Fruit fly (Drosophila melanogaster) whole organism, embryonic: ENCODE measurements around the gene CG15629.
A peak's percentile ranks its signal among the peaks of the same experiment; 100 is the strongest.

Experiments
- Awh ChIP-seq: fragments of 200-800 bp; sonication (Bioruptor generic); IDR thresholded peaks from 2 replicates; pipeline ENCODE4, ENCODE4 v1.3.6; 2022; ENCODE audit warnings: missing biosample characterization, missing genetic modification characterization
- BEAF-32 ChIP-seq: fragments of 200-800 bp; sonication (Bioruptor generic); optimal IDR thresholded peaks from 3 replicates; lab custom pipeline; 2017; ENCODE audit warnings: missing biosample characterization, missing genetic modification characterization, mild to moderate bottlenecking, moderate library complexity, missing genetic modification reagents
- CG10321 ChIP-seq: fragments of 200-800 bp; sonication (Bioruptor generic); IDR thresholded peaks from 2 replicates; pipeline ENCODE4 v1.3.6; 2022; ENCODE audit warnings: missing biosample characterization, missing genetic modification characterization
- CG13287 ChIP-seq: fragments of 200-800 bp; sonication (Bioruptor generic); IDR thresholded peaks from 2 replicates; pipeline ENCODE4 v1.3.6; 2022; ENCODE audit warnings: missing biosample characterization, missing genetic modification characterization; ENCODE audit not compliant: partially characterized antibody
- CG14441 ChIP-seq: fragments of 200-800 bp; sonication (Bioruptor generic); IDR thresholded peaks from 2 replicates; pipeline ENCODE4 v1.3.6; 2022; ENCODE audit warnings: missing biosample characterization, missing genetic modification characterization
- CG14860 ChIP-seq: fragments of 200-800 bp; sonication (Bioruptor generic); IDR thresholded peaks from 3 replicates; pipeline ENCODE4 v1.3.6; 2022; ENCODE audit warnings: missing biosample characterization, missing genetic modification characterization; ENCODE audit not compliant: partially characterized antibody
- CG17186 ChIP-seq: fragments of 200-800 bp; sonication (Bioruptor generic); optimal IDR thresholded peaks from 3 replicates; lab custom pipeline; 2017; ENCODE audit warnings: missing biosample characterization, missing genetic modification reagents, missing genetic modification characterization
- CG17612 ChIP-seq: fragments of 200-800 bp; sonication (Bioruptor generic); IDR thresholded peaks from 2 replicates; pipeline ENCODE4 v1.3.6; 2022; ENCODE audit warnings: missing biosample characterization, missing genetic modification characterization
- CG18599 ChIP-seq: fragments of 200-800 bp; sonication (Bioruptor generic); optimal IDR thresholded peaks from 3 replicates; lab custom pipeline; 2017; ENCODE audit warnings: missing biosample characterization, missing genetic modification characterization, mild to moderate bottlenecking, moderate library complexity, missing genetic modification reagents
- CG2120 ChIP-seq: fragments of 200-800 bp; sonication (Bioruptor generic); optimal IDR thresholded peaks from 3 replicates; lab custom pipeline; 2016; ENCODE audit warnings: missing biosample characterization, missing genetic modification characterization
- CG30403 ChIP-seq: fragments of 200-800 bp; sonication (Bioruptor generic); optimal IDR thresholded peaks from 3 replicates; lab custom pipeline; 2016; ENCODE audit warnings: missing biosample characterization, missing genetic modification characterization
- CG3163 ChIP-seq: fragments of 200-800 bp; sonication (Bioruptor generic); optimal IDR thresholded peaks from 3 replicates; lab custom pipeline; 2016; ENCODE audit warnings: missing biosample characterization, missing genetic modification characterization
- CG34224 ChIP-seq: fragments of 200-800 bp; sonication (Bioruptor generic); IDR thresholded peaks from 3 replicates; pipeline ENCODE4 v1.3.6; 2022; ENCODE audit warnings: missing biosample characterization, missing genetic modification characterization; ENCODE audit not compliant: partially characterized antibody
- CG4328 ChIP-seq: fragments of 200-800 bp; sonication (Bioruptor generic); optimal IDR thresholded peaks from 3 replicates; lab custom pipeline; 2017; ENCODE audit warnings: missing biosample characterization, missing genetic modification reagents, missing genetic modification characterization
- CG4617 ChIP-seq: fragments of 200-800 bp; sonication (Bioruptor generic); optimal IDR thresholded peaks from 3 replicates; lab custom pipeline; 2016; ENCODE audit warnings: missing biosample characterization, missing genetic modification characterization, borderline replicate concordance
- CG4730 ChIP-seq: fragments of 200-800 bp; sonication (Bioruptor generic); IDR thresholded peaks from 2 replicates; pipeline ENCODE4 v1.3.6; 2022; ENCODE audit warnings: missing biosample characterization, missing genetic modification characterization
- CG6254 ChIP-seq: fragments of 200-800 bp; sonication (Bioruptor generic); optimal IDR thresholded peaks from 3 replicates; lab custom pipeline; 2017; ENCODE audit warnings: mild to moderate bottlenecking, missing biosample characterization, missing genetic modification reagents, missing genetic modification characterization
- CrebB ChIP-seq: fragments of 200-800 bp; sonication (Bioruptor generic); optimal IDR thresholded peaks from 3 replicates; lab custom pipeline; 2018; ENCODE audit warnings: missing biosample characterization, mild to moderate bottlenecking, missing genetic modification characterization
- Dek ChIP-seq: fragments of 200-800 bp; sonication (Bioruptor generic); optimal IDR thresholded peaks from 3 replicates; lab custom pipeline; 2019; ENCODE audit warnings: missing biosample characterization, mild to moderate bottlenecking, missing genetic modification characterization, moderate library complexity
- Doc3 ChIP-seq: fragments of 200-800 bp; sonication (Bioruptor generic); IDR thresholded peaks from 3 replicates; pipeline ENCODE4 v1.3.6; 2022; ENCODE audit warnings: missing biosample characterization, missing genetic modification characterization; ENCODE audit not compliant: partially characterized antibody
- Eip74EF ChIP-seq, 2 experiments: fragments of 200-800 bp in 1 of 2; fragments of >200 bp in 1 of 2; sonication (Bioruptor generic) in 1 of 2; optimal IDR thresholded peaks; 2 replicates each; lab custom pipeline; 2017 to 2019; ENCODE audit warnings: missing biosample characterization in 2 of 2, missing genetic modification characterization in 2 of 2, mild to moderate bottlenecking in 1 of 2, moderate library complexity in 1 of 2
- H2.0 ChIP-seq: fragments of 200-800 bp; sonication (Bioruptor generic); IDR thresholded peaks from 2 replicates; pipeline ENCODE4 v1.3.6; 2022; ENCODE audit warnings: missing biosample characterization, missing genetic modification characterization
- Hr39 ChIP-seq: fragments of >200 bp; optimal IDR thresholded peaks from 2 replicates; lab custom pipeline; 2017
- Mrtf ChIP-seq: fragments of 200-800 bp; sonication (Bioruptor generic); IDR thresholded peaks from 3 replicates; pipeline ENCODE4 v1.3.6; 2022; ENCODE audit warnings: missing biosample characterization, missing genetic modification characterization
- NC2β ChIP-seq: fragments of 200-800 bp; sonication (Bioruptor generic); optimal IDR thresholded peaks from 2 replicates; lab custom pipeline; 2016; ENCODE audit warnings: missing biosample characterization, missing genetic modification characterization
- Ravus ChIP-seq: fragments of 200-800 bp; sonication (Bioruptor generic); IDR thresholded peaks from 2 replicates; pipeline ENCODE4 v1.3.6; 2022; ENCODE audit warnings: missing biosample characterization, missing genetic modification characterization
- Six4 ChIP-seq: fragments of 200-800 bp; sonication (Bioruptor generic); optimal IDR thresholded peaks from 2 replicates; lab custom pipeline; 2016; ENCODE audit warnings: missing biosample characterization, missing genetic modification characterization
- Tbp ChIP-seq: fragments of >200 bp; optimal IDR thresholded peaks from 2 replicates; lab custom pipeline; 2018; ENCODE audit warnings: missing biosample characterization, missing genetic modification characterization
- ap ChIP-seq: fragments of 200-800 bp; sonication (Bioruptor generic); IDR thresholded peaks from 2 replicates; pipeline ENCODE4 v1.3.6; 2022; ENCODE audit warnings: missing biosample characterization, missing genetic modification characterization
- bbx ChIP-seq: fragments of 200-800 bp; sonication (Bioruptor generic); IDR thresholded peaks from 2 replicates; pipeline ENCODE4 v1.3.6; 2022; ENCODE audit warnings: missing biosample characterization, missing genetic modification characterization; ENCODE audit not compliant: partially characterized antibody
- chinmo ChIP-seq: fragments of 200-800 bp; sonication (Bioruptor generic); IDR thresholded peaks from 4 replicates; pipeline ENCODE4 v1.3.6; 2022; ENCODE audit warnings: missing biosample characterization, missing genetic modification characterization; ENCODE audit not compliant: partially characterized antibody
- crp ChIP-seq, 2 experiments: fragments of 200-800 bp; sonication (Bioruptor generic); optimal IDR thresholded peaks; 2 replicates in 1 of 2; 3 replicates in 1 of 2; lab custom pipeline; 2017; ENCODE audit warnings: missing biosample characterization in 2 of 2, missing genetic modification characterization in 2 of 2, mild to moderate bottlenecking in 1 of 2, moderate library complexity in 1 of 2
- ftz-f1 ChIP-seq: fragments of 200-800 bp; sonication (Bioruptor generic); optimal IDR thresholded peaks from 2 replicates; lab custom pipeline; 2016; ENCODE audit warnings: missing biosample characterization, missing genetic modification characterization
- fu2 ChIP-seq: fragments of 200-800 bp; sonication (Bioruptor generic); optimal IDR thresholded peaks from 2 replicates; lab custom pipeline; 2016; ENCODE audit warnings: missing biosample characterization, missing genetic modification characterization
- gfzf ChIP-seq: fragments of 200-800 bp; sonication (Bioruptor generic); optimal IDR thresholded peaks from 2 replicates; lab custom pipeline; 2016; ENCODE audit warnings: missing biosample characterization, mild to moderate bottlenecking, missing genetic modification characterization, moderate library complexity
- gro ChIP-seq: fragments of 200-800 bp; sonication (Bioruptor generic); optimal IDR thresholded peaks from 2 replicates; lab custom pipeline; 2016; ENCODE audit warnings: missing biosample characterization, missing genetic modification characterization
- jing ChIP-seq: fragments of 200-800 bp; sonication (Bioruptor generic); optimal IDR thresholded peaks from 2 replicates; lab custom pipeline; 2018; ENCODE audit warnings: missing biosample characterization, mild to moderate bottlenecking, missing genetic modification characterization
- nerfin-1 ChIP-seq: fragments of 200-800 bp; sonication (Bioruptor generic); optimal IDR thresholded peaks from 3 replicates; lab custom pipeline; 2019; ENCODE audit warnings: missing biosample characterization, mild to moderate bottlenecking, missing genetic modification characterization, moderate library complexity
- nmo ChIP-seq: fragments of 200-800 bp; sonication (Bioruptor generic); optimal IDR thresholded peaks from 2 replicates; lab custom pipeline; 2018; ENCODE audit warnings: missing biosample characterization, mild to moderate bottlenecking, missing genetic modification characterization, moderate library complexity
- pfk ChIP-seq: fragments of 200-800 bp; sonication (Bioruptor generic); optimal IDR thresholded peaks from 2 replicates; lab custom pipeline; 2018; ENCODE audit warnings: missing biosample characterization, mild to moderate bottlenecking, missing genetic modification characterization, moderate library complexity
- prd ChIP-seq, 3 experiments: fragments of >200 bp in 2 of 3; fragments of 200-800 bp in 1 of 3; sonication (Bioruptor generic) in 1 of 3; optimal IDR thresholded peaks in 2 of 3; IDR thresholded peaks in 1 of 3; 2 replicates in 2 of 3; 3 replicates in 1 of 3; pipeline versions ENCODE4 v1.3.6 to Lab custom; 2017 to 2022; ENCODE audit warnings: missing biosample characterization in 1 of 3, missing genetic modification characterization in 1 of 3
- pum ChIP-seq: fragments of 200-800 bp; sonication (Bioruptor generic); optimal IDR thresholded peaks from 2 replicates; lab custom pipeline; 2016; ENCODE audit warnings: missing biosample characterization, missing genetic modification characterization
- ranshi ChIP-seq: fragments of 200-800 bp; sonication (Bioruptor generic); IDR thresholded peaks from 2 replicates; pipeline ENCODE4 v1.3.6; 2022; ENCODE audit warnings: missing biosample characterization, missing genetic modification characterization
- ro ChIP-seq: fragments of 200-800 bp; sonication (Bioruptor generic); IDR thresholded peaks from 2 replicates; pipeline ENCODE4 v1.3.6; 2022; ENCODE audit warnings: missing biosample characterization, missing genetic modification characterization
- row ChIP-seq: fragments of 200-800 bp; sonication (Bioruptor generic); IDR thresholded peaks from 3 replicates; pipeline ENCODE4 v1.3.6; 2022; ENCODE audit warnings: missing biosample characterization, missing genetic modification characterization
- sd ChIP-seq: fragments of 200-800 bp; sonication (Bioruptor generic); optimal IDR thresholded peaks from 3 replicates; lab custom pipeline; 2018; ENCODE audit warnings: missing biosample characterization, mild to moderate bottlenecking, missing genetic modification characterization, moderate library complexity
- ssp ChIP-seq: fragments of 200-800 bp; sonication (Bioruptor generic); IDR thresholded peaks from 2 replicates; pipeline ENCODE4 v1.3.6; 2022; ENCODE audit warnings: missing biosample characterization, missing genetic modification characterization
- tap ChIP-seq: fragments of 200-800 bp; optimal IDR thresholded peaks from 3 replicates; lab custom pipeline; 2019; ENCODE audit warnings: missing biosample characterization, mild to moderate bottlenecking, missing genetic modification characterization, moderate library complexity
- vnd ChIP-seq: fragments of 200-800 bp; sonication (Bioruptor generic); IDR thresholded peaks from 3 replicates; pipeline ENCODE4 v1.3.6; 2022; ENCODE audit warnings: missing biosample characterization, missing genetic modification characterization; ENCODE audit not compliant: partially characterized antibody
- wdn ChIP-seq: fragments of 200-800 bp; sonication (Bioruptor generic); IDR thresholded peaks from 2 replicates; pipeline ENCODE4 v1.3.6; 2022; ENCODE audit warnings: missing biosample characterization, missing genetic modification characterization
- wor ChIP-seq: fragments of 200-800 bp; sonication (Bioruptor generic); IDR thresholded peaks from 2 replicates; pipeline ENCODE4 v1.3.6; 2022; ENCODE audit warnings: missing biosample characterization, missing genetic modification characterization
- z ChIP-seq: fragments of 200-800 bp; sonication (Bioruptor generic); IDR thresholded peaks from 3 replicates; pipeline ENCODE4 v1.3.6; 2022; ENCODE audit warnings: missing biosample characterization, missing genetic modification characterization

CG15629 gene

DNA sequence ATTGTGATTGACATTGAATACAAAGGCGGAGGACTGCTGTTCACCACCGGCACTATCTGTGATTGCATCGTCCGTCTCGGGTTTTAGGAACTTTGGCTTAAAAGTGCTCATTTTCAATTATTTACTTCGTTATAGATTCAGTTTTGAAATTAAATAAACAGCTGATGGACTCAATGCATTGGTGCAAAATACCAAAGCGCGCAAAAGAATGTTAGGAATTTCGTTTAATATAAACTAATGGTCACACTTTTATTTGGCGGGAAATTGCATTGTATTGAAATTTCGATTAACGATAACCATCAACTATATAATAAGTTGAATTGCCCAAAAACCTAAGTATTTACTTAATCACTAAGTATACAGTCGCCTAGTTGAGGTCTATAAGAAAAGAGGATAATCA lies 5.2 kb downstream of the CG15629 start, which contains the start of gene CG3225 (continued):
- TF ChIP-seq crp (GFP tag; optimal IDR thresholded peaks at IDR 0.05; lab: Kevin White, UChicago) (peak; percentile 78 to 94), gro (GFP tag; lab: Kevin White, UChicago) (peak; percentile 4), sd (peak; percentile 100), CG18599 (no peak), CG34224 (GFP tag; lab: Robert Waterston, UW) (peak; percentile 74; the same call in 2 of the 3 replicates), chinmo (GFP tag; lab: Robert Waterston, UW) (peak; percentile 66; the same call in 1 of the 4 replicates), ap (GFP tag; lab: Robert Waterston, UW) (no peak), nmo (GFP tag; lab: Kevin White, UChicago) (peak; percentile 8), Dek (tag; lab: Kevin White, UChicago) (no peak), CG17186 (GFP tag; lab: Kevin White, UChicago) (peak; percentile 67), gfzf (GFP tag; lab: Kevin White, UChicago) (peak; percentile 92), wor (GFP tag; lab: Robert Waterston, UW) (no peak), CG6254 (GFP tag; lab: Kevin White, UChicago) (no peak), CG4617 (GFP tag; lab: Kevin White, UChicago) (peak; percentile 7), ro (GFP tag; lab: Robert Waterston, UW) (no peak), CrebB (tag; lab: Kevin White, UChicago) (no peak), Tbp (no peak), Six4 (GFP tag; lab: Kevin White, UChicago) (no peak), Mrtf (GFP tag; lab: Robert Waterston, UW) (no peak), ssp (no peak), CG4730 (GFP tag; lab: Robert Waterston, UW) (no peak), ftz-f1 (GFP tag; lab: Kevin White, UChicago) (no peak), nerfin-1 (tag; lab: Kevin White, UChicago) (peak; percentile 14), z (GFP tag; lab: Robert Waterston, UW) (no peak), CG13287 (GFP tag; lab: Robert Waterston, UW) (peak; percentile 75), bbx (peak; percentile 22; the same call in 1 of the 2 replicates), CG4328 (no peak), CG14860 (GFP tag; lab: Robert Waterston, UW) (no peak), BEAF-32 (GFP tag; lab: Kevin White, UChicago) (peak; percentile 28), CG14441 (no peak), CG3163 (GFP tag; lab: Kevin White, UChicago) (no peak), H2.0 (no peak), pfk (GFP tag; lab: Kevin White, UChicago) (no peak), NC2β (no peak), jing (GFP tag; lab: Kevin White, UChicago) (no peak), vnd (GFP tag; lab: Robert Waterston, UW) (0 out of 3 replicates have a peak, but pooled peaks have one; percentile 42), CG10321 (GFP tag; lab: Robert Waterston, UW) (no peak), Hr39 (lab: Kevin White, UChicago) (no peak), fu2 (GFP tag; lab: Kevin White, UChicago) (no peak), Ravus (GFP tag; lab: Robert Waterston, UW) (no peak)

DNA sequence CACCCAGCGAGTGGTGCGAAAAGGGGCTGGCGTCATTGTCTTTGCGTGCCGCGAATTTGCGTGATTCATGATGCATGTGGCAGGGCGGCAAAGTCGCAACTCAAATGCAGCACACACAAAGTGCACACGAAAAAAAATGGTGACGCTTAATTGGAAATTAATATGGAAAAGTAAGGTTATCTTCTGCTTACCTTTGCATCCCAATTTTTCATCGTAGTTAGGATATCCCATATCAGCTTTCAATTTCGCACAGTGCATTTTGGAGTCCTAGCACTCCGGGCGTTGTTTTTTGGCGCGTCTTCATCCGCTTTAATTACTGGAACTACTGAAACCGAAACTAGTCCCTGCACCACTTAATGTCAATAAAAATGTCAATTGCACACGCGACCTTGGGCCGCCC lies 7.2 kb downstream of the CG15629 start:
- TF ChIP-seq tap (tag; lab: Kevin White, UChicago) (no peak), pum (GFP tag; lab: Kevin White, UChicago) (no peak), Doc3 (GFP tag; lab: Robert Waterston, UW) (no peak), prd (optimal IDR thresholded peaks at IDR 0.05; lab: Kevin White, UChicago) (no peak), prd (GFP tag; IDR thresholded peaks at IDR 0.05; lab: Robert Waterston, UW) (0 out of 3 replicates have a peak, but pooled peaks have one; percentile 21), CG2120 (GFP tag; lab: Kevin White, UChicago) (peak; percentile 23), CG30403 (GFP tag; lab: Kevin White, UChicago) (no peak), Awh (GFP tag; lab: Robert Waterston, UW) (no peak), CG17612 (GFP tag; lab: Robert Waterston, UW) (no peak), Eip74EF (GFP tag; optimal IDR thresholded peaks at IDR 0.05; lab: Kevin White, UChicago) (no peak), row (GFP tag; lab: Robert Waterston, UW) (0 out of 3 replicates have a peak, but pooled peaks have one; percentile 7), ranshi (GFP tag; lab: Robert Waterston, UW) (0 out of 2 replicates have a peak, but pooled peaks have one; percentile 37), wdn (GFP tag; lab: Robert Waterston, UW) (no peak)
